In the genomic region with DNA sequence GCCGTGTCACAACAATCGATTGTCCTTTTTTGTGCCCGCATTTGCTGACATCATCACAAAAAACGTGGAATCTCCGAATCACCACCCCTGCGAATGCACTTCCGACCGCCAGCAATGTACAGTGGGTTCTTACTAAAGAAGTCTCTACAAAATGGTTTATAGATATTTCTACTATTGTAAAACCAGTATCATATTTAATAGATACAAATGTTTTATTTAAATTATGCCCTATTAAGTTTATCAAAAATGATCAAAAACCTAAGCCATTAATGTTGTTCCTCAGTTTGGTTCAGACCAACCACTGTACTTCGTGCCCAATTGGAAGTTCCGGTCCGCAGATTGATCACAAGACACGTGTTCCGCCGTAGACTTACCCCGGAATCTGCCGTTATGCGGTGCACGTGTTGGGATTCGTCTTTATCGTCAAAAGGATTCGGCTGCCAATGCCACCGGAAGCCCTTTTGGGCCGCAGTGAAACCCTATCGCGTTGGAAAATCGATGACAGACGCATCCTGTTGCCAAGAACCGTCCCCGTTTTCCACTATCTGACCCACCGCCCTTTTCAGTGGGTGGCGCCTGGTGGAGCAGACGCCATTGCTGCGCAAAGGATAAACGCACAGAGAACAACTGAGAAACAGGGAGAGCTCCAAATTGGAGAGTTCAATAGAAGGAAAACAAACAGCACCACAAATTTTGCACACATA, we compare ENCODE assay signal across 1 fruit fly cellular context.
TF ChIP-seq lines count a peak whose summit lies in the region.

No protein-coding gene starts in this region.

TF ChIP-seq in whole organism, embryonic, 481 proteins besides CTCF, POLR2A, EP300 and RAD21 (continued from another document and continues in another):
- TF ChIP-seq CG4854 (GFP tag; optimal IDR thresholded peaks at IDR 0.05; lab: Kevin White, UChicago) (no peak), CG11504 (tag; optimal IDR thresholded peaks at IDR 0.05; lab: Kevin White, UChicago) (peak; percentile 50), Aef1 (GFP tag; IDR thresholded peaks at IDR 0.05; lab: Robert Waterston, UW) (no peak), Hey (tag; optimal IDR thresholded peaks at IDR 0.05; lab: Kevin White, UChicago) (peak; percentile 89), Usf (GFP tag; optimal IDR thresholded peaks at IDR 0.05; lab: Kevin White, UChicago) (no peak), CoRest (tag; optimal IDR thresholded peaks at IDR 0.05; lab: Kevin White, UChicago) (peak; percentile 12), CG11093 (GFP tag; IDR thresholded peaks at IDR 0.05; lab: Robert Waterston, UW) (no peak), NC2α (GFP tag; optimal IDR thresholded peaks at IDR 0.05; lab: Kevin White, UChicago) (no peak), CG10654 (GFP tag; optimal IDR thresholded peaks at IDR 0.05; lab: Kevin White, UChicago) (no peak), chif (GFP tag; optimal IDR thresholded peaks at IDR 0.05; lab: Kevin White, UChicago) (peak in 1 of 2 experiments; percentile 30), Fer1 (GFP tag; optimal IDR thresholded peaks at IDR 0.05; lab: Kevin White, UChicago) (peak; percentile 1), sim (GFP tag; IDR thresholded peaks at IDR 0.05; lab: Robert Waterston, UW) (no peak), E2f1 (GFP tag; IDR thresholded peaks at IDR 0.05; lab: Robert Waterston, UW) (peak; percentile 17; the same call in 1 of the 2 replicates), CG8924 (tag; optimal IDR thresholded peaks at IDR 0.05; lab: Kevin White, UChicago) (peak; percentile 1), Mrtf (GFP tag; IDR thresholded peaks at IDR 0.05; lab: Robert Waterston, UW) (no peak), Ptx1 (GFP tag; IDR thresholded peaks at IDR 0.05; lab: Robert Waterston, UW) (0 out of 2 replicates have a peak, but pooled peaks have one; percentile 17), E2f2 (GFP tag; IDR thresholded peaks at IDR 0.05; lab: Robert Waterston, UW) (0 out of 2 replicates have a peak, but pooled peaks have one; percentile 21), Dip2 (GFP tag; IDR thresholded peaks at IDR 0.05; lab: Robert Waterston, UW) (no peak), CG7372 (GFP tag; IDR thresholded peaks at IDR 0.05; lab: Robert Waterston, UW) (no peak), CG12391 (tag; optimal IDR thresholded peaks at IDR 0.05; lab: Kevin White, UChicago) (peak; percentile 43), vnd (GFP tag; IDR thresholded peaks at IDR 0.05; lab: Robert Waterston, UW; ENCODE audit: partially characterized antibody) (no peak), Lhr (GFP tag; optimal IDR thresholded peaks at IDR 0.05; lab: Kevin White, UChicago) (no peak), CG5245 (GFP tag; optimal IDR thresholded peaks at IDR 0.05; lab: Kevin White, UChicago) (no peak), Dbx (GFP tag; IDR thresholded peaks at IDR 0.05; lab: Robert Waterston, UW) (no peak), CG13287 (GFP tag; IDR thresholded peaks at IDR 0.05; lab: Robert Waterston, UW; ENCODE audit: partially characterized antibody) (no peak), ab (GFP tag; optimal IDR thresholded peaks at IDR 0.05; lab: Kevin White, UChicago) (no peak), CG3163 (GFP tag; optimal IDR thresholded peaks at IDR 0.05; lab: Kevin White, UChicago) (no peak), cad (GFP tag; optimal IDR thresholded peaks at IDR 0.05; lab: Kevin White, UChicago) (no peak), p53 (GFP tag; optimal IDR thresholded peaks at IDR 0.05; lab: Kevin White, UChicago) (no peak), CG15696 (tag; optimal IDR thresholded peaks at IDR 0.05; lab: Kevin White, UChicago) (no peak), CG8089 (GFP tag; optimal IDR thresholded peaks at IDR 0.05; lab: Kevin White, UChicago) (no peak), CG14860 (GFP tag; IDR thresholded peaks at IDR 0.05; lab: Robert Waterston, UW; ENCODE audit: partially characterized antibody) (no peak), CG18599 (GFP tag; optimal IDR thresholded peaks at IDR 0.05; lab: Kevin White, UChicago) (peak; percentile 52), Elba2 (GFP tag; optimal IDR thresholded peaks at IDR 0.05; lab: Kevin White, UChicago) (peak; percentile 70), MBD-R2 (GFP tag; IDR thresholded peaks at IDR 0.05; lab: Robert Waterston, UW) (peak; percentile 79), nau (GFP tag; optimal IDR thresholded peaks at IDR 0.05; lab: Kevin White, UChicago) (no peak), Hr39 (optimal IDR thresholded peaks at IDR 0.05; lab: Kevin White, UChicago) (no peak), fu2 (GFP tag; optimal IDR thresholded peaks at IDR 0.05; lab: Kevin White, UChicago) (no peak), Max (GFP tag; optimal IDR thresholded peaks at IDR 0.05; lab: Kevin White, UChicago) (peak; percentile 6), Sox102F (GFP tag; optimal IDR thresholded peaks at IDR 0.05; lab: Kevin White, UChicago) (peak; percentile 41), Nf-YC (tag; optimal IDR thresholded peaks at IDR 0.05; lab: Kevin White, UChicago) (peak; percentile 15), bowl (GFP tag; IDR thresholded peaks at IDR 0.05; lab: Robert Waterston, UW) (no peak), Blimp-1 (GFP tag; optimal IDR thresholded peaks at IDR 0.05; lab: Kevin White, UChicago) (peak; percentile 48), Taf1 (GFP tag; IDR thresholded peaks at IDR 0.05; lab: Robert Waterston, UW) (no peak), abd-A (tag; optimal IDR thresholded peaks at IDR 0.05; lab: Kevin White, UChicago) (no peak), Lpt (GFP tag; optimal IDR thresholded peaks at IDR 0.05; lab: Kevin White, UChicago) (no peak), gcm (GFP tag; optimal IDR thresholded peaks at IDR 0.05; lab: Kevin White, UChicago) (peak; percentile 71), tap (tag; optimal IDR thresholded peaks at IDR 0.05; lab: Kevin White, UChicago) (peak; percentile 19), tna (GFP tag; IDR thresholded peaks at IDR 0.05; lab: Robert Waterston, UW; ENCODE audit: partially characterized antibody) (no peak), CG13424 (tag; optimal IDR thresholded peaks at IDR 0.05; lab: Kevin White, UChicago) (peak; percentile 24), HLHmδ (GFP tag; optimal IDR thresholded peaks at IDR 0.05; lab: Kevin White, UChicago) (no peak), unpg (GFP tag; optimal IDR thresholded peaks at IDR 0.05; lab: Kevin White, UChicago) (peak; percentile 49), Atf6 (GFP tag; IDR thresholded peaks at IDR 0.05; lab: Robert Waterston, UW) (no peak), CG8359 (GFP tag; optimal IDR thresholded peaks at IDR 0.05; lab: Kevin White, UChicago; ENCODE audit: borderline replicate concordance) (no peak), ash1 (GFP tag; optimal IDR thresholded peaks at IDR 0.05; lab: Kevin White, UChicago) (no peak), CkIIα-i1 (GFP tag; IDR thresholded peaks at IDR 0.05; lab: Robert Waterston, UW) (no peak), CG32532 (GFP tag; IDR thresholded peaks at IDR 0.05; lab: Robert Waterston, UW) (no peak), Adf1 (GFP tag; IDR thresholded peaks at IDR 0.05; lab: Robert Waterston, UW) (no peak), HLH3B (GFP tag; IDR thresholded peaks at IDR 0.05; lab: Robert Waterston, UW) (0 out of 2 replicates have a peak, but pooled peaks have one; percentile 11), z (GFP tag; IDR thresholded peaks at IDR 0.05; lab: Robert Waterston, UW) (no peak), cg (GFP tag; optimal IDR thresholded peaks at IDR 0.05; lab: Kevin White, UChicago) (no peak), CG34224 (GFP tag; IDR thresholded peaks at IDR 0.05; lab: Robert Waterston, UW; ENCODE audit: partially characterized antibody) (no peak), CG6689 (GFP tag; IDR thresholded peaks at IDR 0.05; lab: Robert Waterston, UW) (0 out of 2 replicates have a peak, but pooled peaks have one; percentile 31), dmrt11E (tag; optimal IDR thresholded peaks at IDR 0.05; lab: Kevin White, UChicago) (peak; percentile 59), en (GFP tag; optimal IDR thresholded peaks at IDR 0.05; lab: Kevin White, UChicago) (no peak), CG2678 (tag; optimal IDR thresholded peaks at IDR 0.05; lab: Kevin White, UChicago) (peak; percentile 54), prd (optimal IDR thresholded peaks at IDR 0.05; lab: Kevin White, UChicago) (no peak), prd (GFP tag; IDR thresholded peaks at IDR 0.05; lab: Robert Waterston, UW) (peak; percentile 63; the same call in 2 of the 3 replicates), CG9932 (GFP tag; IDR thresholded peaks at IDR 0.05; lab: Robert Waterston, UW) (no peak), pnt (GFP tag; optimal IDR thresholded peaks at IDR 0.05; lab: Kevin White, UChicago) (no peak), peb (GFP tag; IDR thresholded peaks at IDR 0.05; lab: Robert Waterston, UW) (peak; percentile 42; the same call in 1 of the 2 replicates), lola (GFP tag; optimal IDR thresholded peaks at IDR 0.05; lab: Kevin White, UChicago) (peak in 1 of 3 experiments; percentile 53), CG12659 (GFP tag; optimal IDR thresholded peaks at IDR 0.05; lab: Kevin White, UChicago) (no peak), chinmo (GFP tag; IDR thresholded peaks at IDR 0.05; lab: Robert Waterston, UW; ENCODE audit: partially characterized antibody) (no peak), D (optimal IDR thresholded peaks at IDR 0.05; lab: Kevin White, UChicago) (no peak), D (GFP tag; optimal IDR thresholded peaks at IDR 0.05; lab: Kevin White, UChicago) (peak; percentile 24), knrl (GFP tag; IDR thresholded peaks at IDR 0.05; lab: Robert Waterston, UW; ENCODE audit: partially characterized antibody) (no peak), gem (tag; optimal IDR thresholded peaks at IDR 0.05; lab: Kevin White, UChicago) (peak; percentile 64), dati (GFP tag; IDR thresholded peaks at IDR 0.05; lab: Robert Waterston, UW) (no peak), dm (GFP tag; optimal IDR thresholded peaks at IDR 0.05; lab: Kevin White, UChicago) (no peak), CG10209 (GFP tag; optimal IDR thresholded peaks at IDR 0.05; lab: Kevin White, UChicago) (peak; percentile 13), CG15479 (GFP tag; optimal IDR thresholded peaks at IDR 0.05; lab: Kevin White, UChicago) (no peak), CG13123 (GFP tag; optimal IDR thresholded peaks at IDR 0.05; lab: Kevin White, UChicago) (no peak), Gug (GFP tag; IDR thresholded peaks at IDR 0.05; lab: Robert Waterston, UW) (0 out of 4 replicates have a peak, but pooled peaks have one; percentile 3), CG12219 (GFP tag; optimal IDR thresholded peaks at IDR 0.05; lab: Kevin White, UChicago) (no peak), Hr3 (GFP tag; optimal IDR thresholded peaks at IDR 0.05; lab: Kevin White, UChicago) (no peak), Ravus (GFP tag; IDR thresholded peaks at IDR 0.05; lab: Robert Waterston, UW) (no peak), CG6683 (GFP tag; optimal IDR thresholded peaks at IDR 0.05; lab: Kevin White, UChicago) (no peak), Deaf1 (tag; optimal IDR thresholded peaks at IDR 0.05; lab: Kevin White, UChicago) (peak; percentile 0), CG15269 (tag; optimal IDR thresholded peaks at IDR 0.05; lab: Kevin White, UChicago) (peak; percentile 7), Dek (tag; optimal IDR thresholded peaks at IDR 0.05; lab: Kevin White, UChicago) (no peak), ham (GFP tag; IDR thresholded peaks at IDR 0.05; lab: Robert Waterston, UW) (no peak), ase (GFP tag; IDR thresholded peaks at IDR 0.05; lab: Robert Waterston, UW) (no peak), CG32767 (GFP tag; IDR thresholded peaks at IDR 0.05; lab: Robert Waterston, UW) (no peak), ATbp (GFP tag; optimal IDR thresholded peaks at IDR 0.05; lab: Kevin White, UChicago) (no peak), ap (GFP tag; IDR thresholded peaks at IDR 0.05; lab: Robert Waterston, UW) (no peak), emc (GFP tag; optimal IDR thresholded peaks at IDR 0.05; lab: Kevin White, UChicago) (no peak), C15 (GFP tag; IDR thresholded peaks at IDR 0.05; lab: Robert Waterston, UW) (no peak), CG9817 (tag; optimal IDR thresholded peaks at IDR 0.05; lab: Kevin White, UChicago) (no peak), CG4707 (GFP tag; optimal IDR thresholded peaks at IDR 0.05; lab: Kevin White, UChicago) (peak; percentile 80), Ets97D (GFP tag; optimal IDR thresholded peaks at IDR 0.05; lab: Kevin White, UChicago) (no peak), gt (GFP tag; IDR thresholded peaks at IDR 0.05; lab: Robert Waterston, UW) (no peak), pzg (GFP tag; optimal IDR thresholded peaks at IDR 0.05; lab: Kevin White, UChicago) (no peak), Atf-2 (GFP tag; optimal IDR thresholded peaks at IDR 0.05; lab: Kevin White, UChicago) (no peak), wor (GFP tag; IDR thresholded peaks at IDR 0.05; lab: Robert Waterston, UW) (no peak), CG4360 (GFP tag; IDR thresholded peaks at IDR 0.05; lab: Robert Waterston, UW) (no peak), Tbp (GFP tag; optimal IDR thresholded peaks at IDR 0.05; lab: Kevin White, UChicago) (no peak), Gsc (GFP tag; IDR thresholded peaks at IDR 0.05; lab: Robert Waterston, UW) (no peak), dimm (GFP tag; IDR thresholded peaks at IDR 0.05; lab: Robert Waterston, UW) (no peak), CG10979 (tag; optimal IDR thresholded peaks at IDR 0.05; lab: Kevin White, UChicago) (peak; percentile 60), CG13775 (GFP tag; optimal IDR thresholded peaks at IDR 0.05; lab: Kevin White, UChicago) (no peak), Fer3 (tag; optimal IDR thresholded peaks at IDR 0.05; lab: Kevin White, UChicago) (no peak), Camta (GFP tag; optimal IDR thresholded peaks at IDR 0.05; lab: Kevin White, UChicago) (no peak), Antp (GFP tag; optimal IDR thresholded peaks at IDR 0.05; lab: Kevin White, UChicago) (no peak), toy (GFP tag; IDR thresholded peaks at IDR 0.05; lab: Robert Waterston, UW) (no peak), Bgb (GFP tag; IDR thresholded peaks at IDR 0.05; lab: Robert Waterston, UW; ENCODE audit: partially characterized antibody) (no peak), Drgx (GFP tag; IDR thresholded peaks at IDR 0.05; lab: Robert Waterston, UW) (no peak; the same call in 1 of the 2 replicates), bcd (GFP tag; optimal IDR thresholded peaks at IDR 0.05; lab: Kevin White, UChicago) (no peak), zen2 (GFP tag; IDR thresholded peaks at IDR 0.05; lab: Robert Waterston, UW; ENCODE audit: partially characterized antibody) (no peak), ssp (GFP tag; IDR thresholded peaks at IDR 0.05; lab: Robert Waterston, UW) (0 out of 2 replicates have a peak, but pooled peaks have one; percentile 9), Oaz (GFP tag; IDR thresholded peaks at IDR 0.05; lab: Robert Waterston, UW) (0 out of 2 replicates have a peak, but pooled peaks have one; percentile 10), CG10267 (tag; optimal IDR thresholded peaks at IDR 0.05; lab: Kevin White, UChicago) (peak; percentile 29), CG34376 (GFP tag; optimal IDR thresholded peaks at IDR 0.05; lab: Kevin White, UChicago) (no peak), NFAT (GFP tag; IDR thresholded peaks at IDR 0.05; lab: Robert Waterston, UW) (no peak), CG11696 (GFP tag; IDR thresholded peaks at IDR 0.05; lab: Robert Waterston, UW) (no peak), Atf3 (GFP tag; optimal IDR thresholded peaks at IDR 0.05; lab: Kevin White, UChicago) (no peak)
